Worm (Caenorhabditis elegans) whole organism, L2 larva: ENCODE results near the gene C45H4.18.

Experiments
- C34F6.9 ChIP-seq: fragments of 150-350 bp; optimal IDR thresholded peaks from 2 replicates; lab custom pipeline; 2014; ENCODE audit warnings: missing biosample characterization, missing genetic modification characterization
- F13H6.1 ChIP-seq: sonication (generic microtip); optimal IDR thresholded peaks from 2 replicates; lab custom pipeline; 2016; ENCODE audit warnings: missing genetic modification characterization, missing compliant biosample characterization
- R02D3.7 ChIP-seq: fragments of 150-350 bp; optimal IDR thresholded peaks from 2 replicates; lab custom pipeline; 2014; ENCODE audit warnings: missing biosample characterization, missing genetic modification characterization
- Y55F3AM.14 ChIP-seq: fragments of 200-800 bp; sonication (Bioruptor generic); optimal IDR thresholded peaks from 2 replicates; lab custom pipeline; 2018; ENCODE audit warnings: mild to moderate bottlenecking, missing genetic modification characterization, missing compliant biosample characterization
- ZK546.5 ChIP-seq: sonication (generic microtip); optimal IDR thresholded peaks from 2 replicates; lab custom pipeline; 2017; ENCODE audit warnings: missing biosample characterization, missing genetic modification characterization
- aly-2 ChIP-seq: fragments of 150-350 bp; optimal IDR thresholded peaks from 2 replicates; lab custom pipeline; 2014; ENCODE audit warnings: missing biosample characterization, missing genetic modification characterization
- ama-1 ChIP-seq: fragments of 150-350 bp; optimal IDR thresholded peaks from 2 replicates; lab custom pipeline; 2018; ENCODE audit warnings: inconsistent platforms
- ceh-82 ChIP-seq: fragments of 150-350 bp; optimal IDR thresholded peaks from 2 replicates; lab custom pipeline; 2014; ENCODE audit warnings: missing biosample characterization, missing genetic modification characterization
- crh-2 ChIP-seq: sonication (generic microtip); optimal IDR thresholded peaks from 2 replicates; lab custom pipeline; 2017; ENCODE audit warnings: missing biosample characterization, missing genetic modification characterization
- elt-1 ChIP-seq: fragments of 150-350 bp; optimal IDR thresholded peaks from 2 replicates; lab custom pipeline; 2014; ENCODE audit warnings: missing biosample characterization, missing genetic modification characterization
- elt-3 ChIP-seq: sonication (generic microtip); optimal IDR thresholded peaks from 2 replicates; lab custom pipeline; 2017; ENCODE audit warnings: missing biosample characterization, missing genetic modification characterization
- fos-1 ChIP-seq: fragments of 150-350 bp; optimal IDR thresholded peaks from 2 replicates; lab custom pipeline; 2014; ENCODE audit warnings: missing biosample characterization, missing genetic modification characterization
- gmeb-1 ChIP-seq: fragments of 150-350 bp; optimal IDR thresholded peaks from 2 replicates; lab custom pipeline; 2014; ENCODE audit warnings: missing biosample characterization, missing genetic modification characterization
- lin-11 ChIP-seq: fragments of 150-350 bp; sonication (generic microtip); optimal IDR thresholded peaks from 2 replicates; lab custom pipeline; 2014; ENCODE audit warnings: missing biosample characterization, missing genetic modification characterization, inconsistent platforms, mixed read lengths
- lin-13 ChIP-seq: fragments of 150-350 bp; optimal IDR thresholded peaks from 2 replicates; lab custom pipeline; 2014; ENCODE audit warnings: missing biosample characterization, missing genetic modification reagents, missing genetic modification characterization
- lin-39 ChIP-seq: fragments of 150-350 bp; optimal IDR thresholded peaks from 2 replicates; lab custom pipeline; 2014; ENCODE audit warnings: missing biosample characterization, missing genetic modification reagents, missing genetic modification characterization
- lsy-2 ChIP-seq, 2 experiments: fragments of 150-350 bp in 1 of 2; sonication (generic microtip) in 1 of 2; optimal IDR thresholded peaks; 2 replicates each; lab custom pipeline; 2014 to 2017; ENCODE audit warnings: missing biosample characterization in 2 of 2, missing genetic modification characterization in 2 of 2
- mab-5 ChIP-seq: fragments of 150-350 bp; optimal IDR thresholded peaks from 2 replicates; lab custom pipeline; 2014; ENCODE audit warnings: missing biosample characterization, missing genetic modification characterization
- mbf-1 ChIP-seq: sonication (generic microtip); optimal IDR thresholded peaks from 2 replicates; lab custom pipeline; 2017; ENCODE audit warnings: missing biosample characterization, missing genetic modification characterization
- mdl-1 ChIP-seq, 2 experiments: fragments of 150-350 bp in 1 of 2; sonication (generic microtip) in 1 of 2; optimal IDR thresholded peaks; 2 replicates each; lab custom pipeline; 2017; ENCODE audit warnings: missing biosample characterization in 2 of 2, missing genetic modification characterization in 2 of 2
- nhr-12 ChIP-seq: fragments of 150-350 bp; optimal IDR thresholded peaks from 2 replicates; lab custom pipeline; 2014; ENCODE audit warnings: missing biosample characterization, missing genetic modification characterization
- nhr-129 ChIP-seq: fragments of 150-350 bp; optimal IDR thresholded peaks from 2 replicates; lab custom pipeline; 2014; ENCODE audit warnings: missing biosample characterization, missing genetic modification characterization
- nhr-21 ChIP-seq: fragments of 150-350 bp; optimal IDR thresholded peaks from 2 replicates; lab custom pipeline; 2014; ENCODE audit warnings: missing biosample characterization, missing genetic modification characterization
- nhr-23 ChIP-seq: fragments of 150-350 bp; optimal IDR thresholded peaks from 2 replicates; lab custom pipeline; 2014; ENCODE audit warnings: missing biosample characterization, missing genetic modification reagents, missing genetic modification characterization
- nhr-237 ChIP-seq: fragments of 150-350 bp; optimal IDR thresholded peaks from 2 replicates; lab custom pipeline; 2014; ENCODE audit warnings: missing biosample characterization, missing genetic modification characterization
- nhr-25 ChIP-seq: fragments of 150-350 bp; sonication (generic microtip); optimal IDR thresholded peaks from 3 replicates; lab custom pipeline; 2014; ENCODE audit warnings: missing biosample characterization, missing genetic modification characterization
- nhr-77 ChIP-seq: fragments of 150-350 bp; optimal IDR thresholded peaks from 2 replicates; lab custom pipeline; 2014; ENCODE audit warnings: missing biosample characterization, missing genetic modification characterization
- peb-1 ChIP-seq: fragments of 150-350 bp; optimal IDR thresholded peaks from 2 replicates; lab custom pipeline; 2014; ENCODE audit warnings: missing biosample characterization, missing genetic modification characterization
- sem-4 ChIP-seq: fragments of 150-350 bp; optimal IDR thresholded peaks from 2 replicates; lab custom pipeline; 2014; ENCODE audit warnings: missing biosample characterization, missing genetic modification reagents, missing genetic modification characterization
- skn-1 ChIP-seq: sonication (generic microtip); optimal IDR thresholded peaks from 2 replicates; lab custom pipeline; 2017; ENCODE audit warnings: missing biosample characterization, missing genetic modification characterization
- sma-3 ChIP-seq: sonication (generic microtip); optimal IDR thresholded peaks from 2 replicates; lab custom pipeline; 2016; ENCODE audit warnings: missing genetic modification reagents, missing genetic modification characterization, missing compliant biosample characterization
- sma-9 ChIP-seq, 2 experiments: fragments of 150-350 bp in 1 of 2; sonication (generic microtip) in 1 of 2; optimal IDR thresholded peaks; 2 replicates each; lab custom pipeline; 2014 to 2016; ENCODE audit warnings: missing genetic modification characterization in 2 of 2, mild to moderate bottlenecking in 1 of 2, missing biosample characterization in 1 of 2, missing compliant biosample characterization in 1 of 2, missing genetic modification reagents in 1 of 2, moderate library complexity in 1 of 2
- snpc-4 ChIP-seq: fragments of 150-350 bp; optimal IDR thresholded peaks from 2 replicates; lab custom pipeline; 2014; ENCODE audit warnings: missing biosample characterization, missing genetic modification characterization
- unc-55 ChIP-seq: fragments of 150-350 bp; sonication (generic microtip); optimal IDR thresholded peaks from 3 replicates; lab custom pipeline; 2014; ENCODE audit warnings: missing biosample characterization, missing genetic modification reagents, missing genetic modification characterization
- unc-62 ChIP-seq: fragments of 150-350 bp; optimal IDR thresholded peaks from 2 replicates; lab custom pipeline; 2014; ENCODE audit warnings: missing biosample characterization, missing genetic modification reagents, missing genetic modification characterization
- ztf-1 ChIP-seq: fragments of 200-800 bp; sonication (Bioruptor generic); conservative IDR thresholded peaks from 2 replicates; pipeline ENCODE4 v1.3.6; 2022; ENCODE audit warnings: missing genetic modification characterization, missing compliant biosample characterization
- ztf-11 ChIP-seq: sonication (generic microtip); optimal IDR thresholded peaks from 2 replicates; lab custom pipeline; 2017; ENCODE audit warnings: missing biosample characterization, missing genetic modification characterization
- ztf-4 ChIP-seq: fragments of 150-350 bp; optimal IDR thresholded peaks from 2 replicates; lab custom pipeline; 2014; ENCODE audit warnings: missing biosample characterization, missing genetic modification characterization

The C45H4.18 gene

ce11 chrV:2218803-2219202 lies 43.5 kb downstream of the C45H4.18 start, which contains the start of gene nhr-56:
Gene nhr-56, plus strand, starts transcription at chrV:2219004.
- TF ChIP-seq sma-3 (GFP tag; lab: Kevin White, UChicago) (no peak), sma-9 (GFP tag; optimal IDR thresholded peaks at IDR 0.05; lab: Kevin White, UChicago) (peak; percentile 79), sma-9 (tag; optimal IDR thresholded peaks at IDR 0.05; lab: Kevin White, UChicago) (no peak), nhr-21 (tag; lab: Kevin White, UChicago) (no peak), elt-1 (tag; lab: Kevin White, UChicago) (no peak), ceh-82 (tag; lab: Kevin White, UChicago) (no peak), mab-5 (no peak), lin-39 (tag; lab: Kevin White, UChicago) (no peak), aly-2 (tag; lab: Kevin White, UChicago) (no peak), crh-2 (tag; lab: Kevin White, UChicago) (peak; percentile 59), nhr-25 (tag; lab: Kevin White, UChicago) (peak; percentile 31), lin-13 (GFP tag; lab: Kevin White, UChicago) (no peak), unc-55 (GFP tag; lab: Kevin White, UChicago) (no peak), F13H6.1 (tag; lab: Kevin White, UChicago) (peak; percentile 25), ztf-4 (tag; lab: Kevin White, UChicago) (no peak), lsy-2 (tag; optimal IDR thresholded peaks at IDR 0.05; lab: Kevin White, UChicago) (peak in 1 of 2 experiments; percentile 47), ztf-1 (GFP tag; lab: Robert Waterston, UW) (no peak), lin-11 (tag; lab: Kevin White, UChicago) (no peak), mdl-1 (tag; optimal IDR thresholded peaks at IDR 0.05; lab: Kevin White, UChicago) (no peak), ama-1 (no peak), gmeb-1 (tag; lab: Kevin White, UChicago) (peak; percentile 67), unc-62 (GFP tag; lab: Kevin White, UChicago) (no peak), snpc-4 (tag; lab: Kevin White, UChicago) (no peak), nhr-129 (tag; lab: Kevin White, UChicago) (peak; percentile 63), Y55F3AM.14 (GFP tag; lab: Kevin White, UChicago) (no peak), mbf-1 (no peak), peb-1 (no peak), nhr-77 (tag; lab: Kevin White, UChicago) (no peak), fos-1 (tag; lab: Kevin White, UChicago) (peak; percentile 71), nhr-23 (tag; lab: Kevin White, UChicago) (no peak), skn-1 (tag; lab: Kevin White, UChicago) (no peak), C34F6.9 (peak; percentile 26), ZK546.5 (tag; lab: Kevin White, UChicago) (no peak), sem-4 (tag; lab: Kevin White, UChicago) (no peak), elt-3 (tag; lab: Kevin White, UChicago) (no peak), nhr-237 (tag; lab: Kevin White, UChicago) (no peak), nhr-12 (no peak)

- TF ChIP-seq gmeb-1 (tag; lab: Kevin White, UChicago): no peak
- TF ChIP-seq Y55F3AM.14 (GFP tag; lab: Kevin White, UChicago): no peak
- no peak for TF ChIP-seq mbf-1
Measured at ce11 chrV:2221764-2222163, 46.4 kb downstream of the C45H4.18 start, which contains the start of gene nhr-128. Gene nhr-128, plus strand, starts transcription at chrV:2222064.

ce11 chrV:2225130-2225529 lies 49.8 kb downstream of the C45H4.18 start, which contains the start of gene nhr-103:
Gene nhr-103, plus strand, starts transcription at chrV:2225430.
- no peak for TF ChIP-seq ztf-11 (tag; lab: Kevin White, UChicago)
- no peak for TF ChIP-seq R02D3.7

- TF ChIP-seq lin-39 (tag; lab: Kevin White, UChicago): no peak
Measured at ce11 chrV:2226903-2227302, 51.6 kb downstream of the C45H4.18 start, which contains the start of gene nhr-18. Gene nhr-18, plus strand, starts transcription at chrV:2227203.
